Worm (Caenorhabditis elegans): Measurements from ENCODE around the gene F40F8.12.
A peak's percentile ranks its signal among the peaks of the same experiment; 100 is the strongest.

The F40F8.12 gene

DNA sequence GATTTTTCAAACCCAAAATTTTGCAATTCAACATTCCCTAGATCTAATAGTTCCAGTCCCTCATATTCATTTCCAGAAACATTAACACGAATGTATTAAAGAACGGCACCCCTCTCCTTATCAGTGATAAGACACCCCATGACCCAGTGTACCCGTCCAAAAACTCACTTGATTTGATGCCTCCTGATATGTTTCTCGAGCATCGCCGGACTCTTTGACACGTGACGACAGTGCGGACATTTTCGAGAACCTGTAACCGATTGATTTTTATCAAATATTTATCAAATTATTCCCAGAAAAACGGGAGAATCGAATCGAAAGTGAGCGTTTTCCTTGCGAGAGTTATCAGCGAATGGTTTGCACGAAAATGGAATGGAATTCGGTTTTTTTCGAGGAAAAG, 21.4 kb downstream of the F40F8.12 start:
- no peak for TF ChIP-seq med-1 (GFP tag; optimal IDR thresholded peaks at IDR 0.05; ENCODE audit: insufficient read depth)
- TF ChIP-seq flt-1 (GFP tag; IDR thresholded peaks at IDR 0.05): no peak
- TF ChIP-seq ztf-29 (GFP tag; IDR thresholded peaks at IDR 0.05): no peak
- TF ChIP-seq tab-1 (GFP tag; IDR thresholded peaks at IDR 0.05): no peak
- TF ChIP-seq klf-2 (GFP tag; conservative IDR thresholded peaks at IDR 0.05): no peak
- no peak for TF ChIP-seq T22C8.4 (GFP tag; IDR thresholded peaks at IDR 0.05)
- no peak for TF ChIP-seq cog-1 (tag; optimal IDR thresholded peaks at IDR 0.05)
- no peak for TF ChIP-seq ref-1 (GFP tag; conservative IDR thresholded peaks at IDR 0.05)
- no peak for TF ChIP-seq ztf-23 (GFP tag; IDR thresholded peaks at IDR 0.05)

DNA sequence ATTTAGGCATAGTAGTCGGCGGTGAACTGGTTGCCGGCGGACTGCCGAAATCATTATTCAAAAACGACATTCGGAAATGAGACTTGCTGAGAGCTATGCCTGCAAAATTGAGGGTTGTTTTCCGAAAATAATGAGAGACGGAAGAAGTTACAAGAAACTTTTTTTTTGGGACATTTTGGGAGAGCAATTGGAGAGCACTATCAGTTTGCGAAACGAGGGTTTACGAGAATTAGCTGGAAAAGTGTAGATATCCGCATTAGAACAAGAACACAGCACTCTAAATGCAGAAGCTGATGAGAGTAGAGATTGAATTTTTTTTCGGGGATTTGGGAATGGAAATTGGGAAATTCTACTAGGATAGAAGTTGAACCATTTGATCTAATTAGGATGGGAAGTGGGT, 22.9 kb downstream of the F40F8.12 start, which contains the start of gene pqm-1:
TSS of gene pqm-1 (minus strand) at position 101 of the 400 bp plus-strand sequence.
- no peak for TF ChIP-seq ztf-23 (GFP tag; IDR thresholded peaks at IDR 0.05)
- TF ChIP-seq ref-1 (GFP tag; conservative IDR thresholded peaks at IDR 0.05): no peak
- TF ChIP-seq klf-2 (GFP tag; conservative IDR thresholded peaks at IDR 0.05): no peak
- no peak for TF ChIP-seq med-1 (GFP tag; optimal IDR thresholded peaks at IDR 0.05; ENCODE audit: insufficient read depth)
- no peak for TF ChIP-seq ztf-29 (GFP tag; IDR thresholded peaks at IDR 0.05)
- no peak for TF ChIP-seq cog-1 (tag; optimal IDR thresholded peaks at IDR 0.05)
- TF ChIP-seq T22C8.4 (GFP tag; IDR thresholded peaks at IDR 0.05): no peak
- TF ChIP-seq flt-1 (GFP tag; IDR thresholded peaks at IDR 0.05): no peak
- no peak for TF ChIP-seq tab-1 (GFP tag; IDR thresholded peaks at IDR 0.05)

ce11 chrII:11153080-11153479, 23.5 kb downstream of the F40F8.12 start:
- TF ChIP-seq T22C8.4 (GFP tag; IDR thresholded peaks at IDR 0.05) (no peak), tab-1 (GFP tag; IDR thresholded peaks at IDR 0.05) (no peak), flt-1 (GFP tag; IDR thresholded peaks at IDR 0.05) (no peak), klf-2 (GFP tag; conservative IDR thresholded peaks at IDR 0.05) (no peak), cog-1 (tag; optimal IDR thresholded peaks at IDR 0.05) (no peak), ztf-29 (GFP tag; IDR thresholded peaks at IDR 0.05) (no peak), med-1 (GFP tag; optimal IDR thresholded peaks at IDR 0.05; ENCODE audit: insufficient read depth) (no peak), ztf-23 (GFP tag; IDR thresholded peaks at IDR 0.05) (no peak), ref-1 (GFP tag; conservative IDR thresholded peaks at IDR 0.05) (no peak)

DNA sequence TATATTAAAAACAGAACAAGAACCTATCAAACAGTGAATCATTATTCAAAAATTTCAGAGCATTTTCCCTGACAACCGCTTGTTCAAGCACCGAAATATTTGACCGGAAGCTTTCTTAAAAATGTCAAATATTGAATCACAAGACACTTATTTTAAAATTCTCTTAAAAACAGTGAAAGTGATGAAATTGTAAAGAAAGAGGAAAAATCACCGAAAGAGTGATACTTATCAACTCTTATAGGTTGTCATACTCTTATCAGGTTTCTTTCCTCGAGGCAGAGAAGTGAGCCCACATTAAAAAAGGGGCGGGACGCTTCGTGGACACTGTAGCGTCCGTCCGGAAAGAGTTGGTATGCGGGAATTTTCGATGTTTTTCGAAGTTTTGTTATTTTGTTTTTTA, 24.2 kb downstream of the F40F8.12 start:
- TF ChIP-seq T22C8.4 (GFP tag; IDR thresholded peaks at IDR 0.05): no peak
- TF ChIP-seq tab-1 (GFP tag; IDR thresholded peaks at IDR 0.05): no peak
- no peak for TF ChIP-seq med-1 (GFP tag; optimal IDR thresholded peaks at IDR 0.05; ENCODE audit: insufficient read depth)
- no peak for TF ChIP-seq ref-1 (GFP tag; conservative IDR thresholded peaks at IDR 0.05)
- no peak for TF ChIP-seq flt-1 (GFP tag; IDR thresholded peaks at IDR 0.05)
- TF ChIP-seq klf-2 (GFP tag; conservative IDR thresholded peaks at IDR 0.05): no peak
- TF ChIP-seq cog-1 (tag; optimal IDR thresholded peaks at IDR 0.05): no peak
- no peak for TF ChIP-seq ztf-23 (GFP tag; IDR thresholded peaks at IDR 0.05)
- TF ChIP-seq ztf-29 (GFP tag; IDR thresholded peaks at IDR 0.05): no peak

ce11 chrII:11154957-11155356, 25.3 kb downstream of the F40F8.12 start:
- no peak for TF ChIP-seq med-1 (GFP tag; optimal IDR thresholded peaks at IDR 0.05; ENCODE audit: insufficient read depth)
- TF ChIP-seq cog-1 (tag; optimal IDR thresholded peaks at IDR 0.05): no peak
- no peak for TF ChIP-seq flt-1 (GFP tag; IDR thresholded peaks at IDR 0.05)

- TF ChIP-seq flt-1 (GFP tag; IDR thresholded peaks at IDR 0.05): no peak
These were observed 25.8 kb downstream of the F40F8.12 start for ce11 chrII:11155400-11155799.

- TF ChIP-seq tab-1 (GFP tag; IDR thresholded peaks at IDR 0.05) (no peak), med-1 (GFP tag; optimal IDR thresholded peaks at IDR 0.05; ENCODE audit: insufficient read depth) (no peak), ztf-23 (GFP tag; IDR thresholded peaks at IDR 0.05) (no peak), klf-2 (GFP tag; conservative IDR thresholded peaks at IDR 0.05) (no peak)
These were observed 26.5 kb downstream of the F40F8.12 start for ce11 chrII:11156160-11156559.

- TF ChIP-seq flt-1 (GFP tag; IDR thresholded peaks at IDR 0.05) (peak; percentile 86), tab-1 (GFP tag; IDR thresholded peaks at IDR 0.05) (peak; percentile 84), klf-2 (GFP tag; conservative IDR thresholded peaks at IDR 0.05) (peak; percentile 74), ref-1 (GFP tag; conservative IDR thresholded peaks at IDR 0.05) (peak; percentile 58; the same call in 1 of the 2 replicates), ztf-29 (GFP tag; IDR thresholded peaks at IDR 0.05) (peak; percentile 78), T22C8.4 (GFP tag; IDR thresholded peaks at IDR 0.05) (peak; percentile 60; the same call in 1 of the 2 replicates), cog-1 (tag; optimal IDR thresholded peaks at IDR 0.05) (no peak), ztf-23 (GFP tag; IDR thresholded peaks at IDR 0.05) (peak; percentile 78), med-1 (GFP tag; optimal IDR thresholded peaks at IDR 0.05; ENCODE audit: insufficient read depth) (no peak)
These were observed 28.0 kb downstream of the F40F8.12 start for ce11 chrII:11157660-11158059.

DNA sequence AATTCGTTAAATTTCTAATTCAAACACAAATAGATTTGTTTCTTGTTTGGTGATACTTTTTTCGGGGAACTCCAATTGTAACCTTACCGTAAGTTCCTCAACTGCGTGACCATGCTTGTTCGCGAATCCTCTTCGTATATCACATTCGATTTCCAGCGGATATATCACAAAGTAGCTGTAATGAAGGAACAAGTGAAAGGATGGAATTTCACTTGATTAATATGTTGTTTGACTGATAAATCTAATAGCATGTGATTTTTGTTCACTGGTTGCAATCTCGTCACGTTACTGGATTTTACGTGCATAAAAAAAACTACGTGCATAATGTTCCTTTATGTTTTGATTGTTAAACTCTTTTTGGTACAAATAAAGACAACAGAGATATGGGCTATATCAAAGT, 32.1 kb downstream of the F40F8.12 start:
- TF ChIP-seq ztf-23 (GFP tag; IDR thresholded peaks at IDR 0.05) (no peak), T22C8.4 (GFP tag; IDR thresholded peaks at IDR 0.05) (no peak), ref-1 (GFP tag; conservative IDR thresholded peaks at IDR 0.05) (no peak), flt-1 (GFP tag; IDR thresholded peaks at IDR 0.05) (no peak), ztf-29 (GFP tag; IDR thresholded peaks at IDR 0.05) (no peak), tab-1 (GFP tag; IDR thresholded peaks at IDR 0.05) (no peak)

DNA sequence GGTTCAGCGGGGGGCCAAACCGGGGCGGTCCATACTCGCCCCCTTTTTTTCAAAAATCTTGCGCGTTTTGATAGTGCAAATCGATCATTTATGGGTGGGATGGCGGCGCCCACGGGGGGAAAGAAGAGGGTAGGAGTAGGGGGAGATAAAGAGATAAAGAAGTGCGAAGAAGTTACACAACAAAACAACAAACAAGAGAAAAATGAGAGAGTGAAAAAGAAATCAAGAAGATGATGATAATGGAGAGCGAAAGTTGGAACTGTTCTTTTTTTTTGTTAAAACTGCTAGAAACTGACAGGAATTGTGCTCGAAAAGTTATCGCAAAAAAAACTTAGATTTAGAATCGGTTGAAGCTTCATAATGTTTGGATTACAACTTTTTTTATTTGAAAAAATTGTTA, 32.8 kb downstream of the F40F8.12 start, which contains the start of gene ptr-13:
TSS of gene ptr-13 (minus strand) at position 92 of the 400 bp plus-strand sequence.
- TF ChIP-seq flt-1 (GFP tag; IDR thresholded peaks at IDR 0.05) (no peak), ref-1 (GFP tag; conservative IDR thresholded peaks at IDR 0.05) (no peak), T22C8.4 (GFP tag; IDR thresholded peaks at IDR 0.05) (no peak), klf-2 (GFP tag; conservative IDR thresholded peaks at IDR 0.05) (no peak), med-1 (GFP tag; optimal IDR thresholded peaks at IDR 0.05; ENCODE audit: insufficient read depth) (no peak), tab-1 (GFP tag; IDR thresholded peaks at IDR 0.05) (no peak), ztf-23 (GFP tag; IDR thresholded peaks at IDR 0.05) (no peak)

ce11 chrII:11163291-11163690, 33.7 kb downstream of the F40F8.12 start:
- no peak for TF ChIP-seq flt-1 (GFP tag; IDR thresholded peaks at IDR 0.05)
- no peak for TF ChIP-seq ztf-29 (GFP tag; IDR thresholded peaks at IDR 0.05)
- TF ChIP-seq ref-1 (GFP tag; conservative IDR thresholded peaks at IDR 0.05): no peak
- no peak for TF ChIP-seq klf-2 (GFP tag; conservative IDR thresholded peaks at IDR 0.05)
- TF ChIP-seq med-1 (GFP tag; optimal IDR thresholded peaks at IDR 0.05; ENCODE audit: insufficient read depth): no peak
- no peak for TF ChIP-seq T22C8.4 (GFP tag; IDR thresholded peaks at IDR 0.05)

Data from whole organism, midembryonic.